Fruit fly (Drosophila melanogaster) whole organism: ENCODE results near the gene Sur.

Experiments
- CG8478 ChIP-seq: fragments of >200 bp; optimal IDR thresholded peaks from 2 replicates; lab custom pipeline; 2018; ENCODE audit warnings: inconsistent platforms
- EcR ChIP-seq, 2 experiments: fragments of >200 bp; optimal IDR thresholded peaks; 2 replicates each; lab custom pipeline; 2017; ENCODE audit warnings: missing biosample characterization in 2 of 2, missing genetic modification characterization in 2 of 2, missing genetic modification reagents in 2 of 2
- psq ChIP-seq: fragments of >200 bp; optimal IDR thresholded peaks from 2 replicates; lab custom pipeline; 2017
- usp ChIP-seq: fragments of >200 bp; optimal IDR thresholded peaks from 2 replicates; lab custom pipeline; 2017; ENCODE audit warnings: missing biosample characterization, missing genetic modification characterization, mixed read lengths

DNA sequence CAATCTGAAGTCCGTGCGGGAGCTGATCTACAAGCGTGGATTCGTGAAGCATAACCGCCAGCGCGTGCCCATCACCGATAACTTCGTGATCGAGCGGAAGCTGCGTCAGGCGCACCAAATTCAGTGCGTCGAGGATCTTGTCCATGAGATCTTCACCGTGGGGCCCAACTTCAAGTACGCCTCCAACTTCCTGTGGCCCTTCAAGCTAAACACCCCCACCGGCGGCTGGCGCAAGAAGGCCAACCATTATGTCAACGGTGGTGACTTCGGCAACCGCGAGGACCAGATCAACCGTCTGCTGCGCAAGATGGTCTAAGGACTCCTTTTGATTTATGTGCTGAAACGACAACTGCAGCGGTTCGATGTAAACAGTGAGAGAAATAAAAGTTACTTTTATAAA, 2.8 kb upstream of the Sur start:
- TF ChIP-seq EcR (GFP tag; optimal IDR thresholded peaks at IDR 0.05; lab: Kevin White, UChicago) = no peak
- no peak for TF ChIP-seq CG8478 (lab: Kevin White, UChicago)
- TF ChIP-seq psq (lab: Kevin White, UChicago) = no peak
- no peak for TF ChIP-seq usp (GFP tag; lab: Kevin White, UChicago)
